Fruit fly (Drosophila melanogaster) whole organism, adult: Measurements from ENCODE around the gene CG17470.

Experiments
- CG11617 ChIP-seq: fragments of 200-800 bp; sonication (Bioruptor generic); optimal IDR thresholded peaks from 2 replicates; lab custom pipeline; 2017; ENCODE audit warnings: mild to moderate bottlenecking, missing biosample characterization, missing genetic modification reagents, missing genetic modification characterization
- CG12768 ChIP-seq: fragments of 200-800 bp; sonication (Bioruptor generic); optimal IDR thresholded peaks from 2 replicates; lab custom pipeline; 2017; ENCODE audit warnings: missing biosample characterization, missing genetic modification characterization, mild to moderate bottlenecking, moderate library complexity, missing genetic modification reagents
- CG14711 ChIP-seq: fragments of 200-800 bp; sonication (Bioruptor generic); optimal IDR thresholded peaks from 2 replicates; lab custom pipeline; 2018; ENCODE audit warnings: missing biosample characterization, mild to moderate bottlenecking, missing genetic modification characterization, moderate library complexity
- CG33017 ChIP-seq: fragments of 200-800 bp; sonication (Bioruptor generic); optimal IDR thresholded peaks from 2 replicates; lab custom pipeline; 2018; ENCODE audit warnings: missing biosample characterization, mild to moderate bottlenecking, missing genetic modification characterization, moderate library complexity
- CG5204 ChIP-seq: fragments of 200-800 bp; sonication (Bioruptor generic); optimal IDR thresholded peaks from 2 replicates; lab custom pipeline; 2016; ENCODE audit warnings: missing biosample characterization, missing genetic modification characterization
- CG7045 ChIP-seq: fragments of 200-800 bp; sonication (Bioruptor generic); optimal IDR thresholded peaks from 2 replicates; lab custom pipeline; 2017; ENCODE audit warnings: missing biosample characterization, mild to moderate bottlenecking, missing genetic modification characterization
- Clk ChIP-seq: fragments of 200-800 bp; sonication (Bioruptor generic); optimal IDR thresholded peaks from 2 replicates; lab custom pipeline; 2017; ENCODE audit warnings: missing biosample characterization, missing genetic modification characterization
- Crg-1 ChIP-seq: fragments of 200-800 bp; sonication (Bioruptor generic); optimal IDR thresholded peaks from 2 replicates; lab custom pipeline; 2016; ENCODE audit warnings: missing biosample characterization, missing genetic modification characterization
- Hr96 ChIP-seq: fragments of 200-800 bp; sonication (Bioruptor generic); optimal IDR thresholded peaks from 2 replicates; lab custom pipeline; 2016; ENCODE audit warnings: missing biosample characterization, missing genetic modification characterization
- Mnt ChIP-seq: fragments of 200-800 bp; sonication (Bioruptor generic); optimal IDR thresholded peaks from 2 replicates; lab custom pipeline; 2016; ENCODE audit warnings: missing biosample characterization, mild to moderate bottlenecking, missing genetic modification characterization
- cic ChIP-seq: fragments of 200-800 bp; sonication (Bioruptor generic); optimal IDR thresholded peaks from 2 replicates; lab custom pipeline; 2017; ENCODE audit warnings: missing biosample characterization, mild to moderate bottlenecking, missing genetic modification characterization, moderate library complexity
- kay ChIP-seq: fragments of 200-800 bp; sonication (Bioruptor generic); peaks from one replicate; lab custom pipeline; 2016; ENCODE audit warnings: missing biosample characterization, missing genetic modification characterization, borderline replicate concordance
- tj ChIP-seq: fragments of 200-800 bp; sonication (Bioruptor generic); optimal IDR thresholded peaks from 3 replicates; lab custom pipeline; 2017; ENCODE audit warnings: missing biosample characterization, mild to moderate bottlenecking, missing genetic modification characterization, moderate library complexity
- toe ChIP-seq: fragments of 200-800 bp; sonication (Bioruptor generic); optimal IDR thresholded peaks from 2 replicates; lab custom pipeline; 2016; ENCODE audit warnings: missing biosample characterization, missing genetic modification characterization

- TF ChIP-seq CG33017 (tag; lab: Kevin White, UChicago) (no peak), Hr96 (GFP tag; lab: Kevin White, UChicago) (no peak), CG12768 (GFP tag; lab: Kevin White, UChicago) (no peak), cic (GFP tag; lab: Kevin White, UChicago) (no peak), tj (GFP tag; lab: Kevin White, UChicago) (no peak), Mnt (GFP tag; lab: Kevin White, UChicago) (no peak), CG11617 (GFP tag; lab: Kevin White, UChicago) (no peak), Clk (GFP tag; lab: Kevin White, UChicago) (no peak), kay (GFP tag; lab: Kevin White, UChicago) (no peak), CG14711 (tag; lab: Kevin White, UChicago) (no peak), CG5204 (GFP tag; lab: Kevin White, UChicago) (no peak), Crg-1 (GFP tag; lab: Kevin White, UChicago) (no peak), toe (GFP tag; lab: Kevin White, UChicago) (no peak), CG7045 (GFP tag; lab: Kevin White, UChicago) (no peak)
Measured at dm6 chr2L:20601282-20601681, 41.8 kb downstream of the CG17470 start.
